Fruit fly (Drosophila melanogaster): ENCODE data around the gene JMJD6.

The JMJD6 gene

DNA sequence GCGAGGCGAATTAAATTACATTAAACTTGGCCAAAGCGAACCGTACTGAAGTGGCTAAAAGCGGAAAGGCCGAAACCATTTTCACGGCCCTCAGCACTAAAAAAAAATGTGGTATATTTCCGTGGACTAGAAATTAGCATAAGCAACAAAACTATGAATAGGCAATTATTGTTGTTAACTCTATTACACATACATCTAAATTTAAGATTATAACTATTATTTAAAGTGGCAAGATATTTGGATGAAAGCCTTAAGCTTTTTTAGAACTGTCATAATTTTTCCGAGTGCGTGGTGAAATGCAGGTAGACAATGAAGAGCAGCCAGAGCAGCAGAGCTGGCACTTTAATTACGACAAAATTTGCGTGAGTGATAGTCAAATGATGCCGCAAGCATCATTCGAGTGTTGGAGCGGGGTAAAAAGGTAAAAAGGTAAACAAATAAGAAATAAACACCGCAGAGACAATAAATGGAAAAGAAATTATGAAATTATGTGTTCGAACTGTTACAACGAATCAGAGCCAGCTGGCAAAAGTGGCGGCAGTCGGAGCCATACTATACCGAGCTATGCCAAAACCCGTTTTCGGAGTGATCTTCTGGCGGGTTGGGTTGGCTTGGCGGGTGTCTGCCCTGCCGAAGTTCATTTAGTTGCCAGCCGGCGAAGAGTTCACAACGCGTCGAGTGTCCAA, 33.4 kb downstream of the JMJD6 start, which contains the start of gene CG7080 (continued):
- peak in 1 of 2 experiments; percentile 72 for TF ChIP-seq Hr51 (GFP tag; optimal IDR thresholded peaks at IDR 0.05)
- peak; percentile 31 for TF ChIP-seq CG18262 (tag; optimal IDR thresholded peaks at IDR 0.05)
- TF ChIP-seq pho (GFP tag; optimal IDR thresholded peaks at IDR 0.05) = no peak
- 0 out of 3 replicates have a peak, but pooled peaks have one; percentile 20 for TF ChIP-seq dysf (GFP tag; IDR thresholded peaks at IDR 0.05)
- TF ChIP-seq YL-1 (GFP tag; optimal IDR thresholded peaks at IDR 0.05) = no peak
- peak; percentile 72 for TF ChIP-seq CG11504 (tag; optimal IDR thresholded peaks at IDR 0.05)
- 0 out of 2 replicates have a peak, but pooled peaks have one; percentile 20 for TF ChIP-seq esg (GFP tag; conservative IDR thresholded peaks at IDR 0.05)
- TF ChIP-seq CG13424 (tag; optimal IDR thresholded peaks at IDR 0.05) = peak; percentile 34
- TF ChIP-seq CG15073 (GFP tag; optimal IDR thresholded peaks at IDR 0.05) = no peak
- TF ChIP-seq gem (tag; optimal IDR thresholded peaks at IDR 0.05) = peak; percentile 66
- peak; percentile 66 for TF ChIP-seq CG31441 (GFP tag; IDR thresholded peaks at IDR 0.05)
- TF ChIP-seq CG17361 (GFP tag; IDR thresholded peaks at IDR 0.05) = 0 out of 3 replicates have a peak, but pooled peaks have one; percentile 32
- 0 out of 3 replicates have a peak, but pooled peaks have one; percentile 14 for TF ChIP-seq H15 (GFP tag; IDR thresholded peaks at IDR 0.05)
- TF ChIP-seq gfzf (GFP tag; optimal IDR thresholded peaks at IDR 0.05) = no peak
- peak; percentile 21 for TF ChIP-seq CG15269 (tag; optimal IDR thresholded peaks at IDR 0.05)
- TF ChIP-seq HLH3B (GFP tag; IDR thresholded peaks at IDR 0.05) = peak; percentile 27; the same call in 1 of the 2 replicates
- 0 out of 2 replicates have a peak, but pooled peaks have one; percentile 29 for TF ChIP-seq CG6272 (GFP tag; IDR thresholded peaks at IDR 0.05)
- TF ChIP-seq ci (GFP tag; IDR thresholded peaks at IDR 0.05) = peak; percentile 45; the same call in 1 of the 3 replicates
- TF ChIP-seq CG7987 (GFP tag; optimal IDR thresholded peaks at IDR 0.05) = no peak
- peak; percentile 1 for TF ChIP-seq CG8388 (GFP tag; optimal IDR thresholded peaks at IDR 0.05)
- peak; percentile 4 for TF ChIP-seq oc (tag; optimal IDR thresholded peaks at IDR 0.05)
- peak; percentile 22 for TF ChIP-seq CoRest (tag; optimal IDR thresholded peaks at IDR 0.05)
- no peak for TF ChIP-seq lov (optimal IDR thresholded peaks at IDR 0.05)
- no peak for TF ChIP-seq lov (GFP tag; IDR thresholded peaks at IDR 0.05)
- TF ChIP-seq Eip74EF (GFP tag; optimal IDR thresholded peaks at IDR 0.05) = peak in 1 of 2 experiments; percentile 12
- TF ChIP-seq Sox100B (GFP tag; optimal IDR thresholded peaks at IDR 0.05) = peak; percentile 34
- TF ChIP-seq onecut (GFP tag; IDR thresholded peaks at IDR 0.05) = no peak
- no peak for TF ChIP-seq CG17568 (GFP tag; optimal IDR thresholded peaks at IDR 0.05)
- TF ChIP-seq Oli (tag; optimal IDR thresholded peaks at IDR 0.05) = peak; percentile 37
- peak; percentile 1 for TF ChIP-seq nau (GFP tag; optimal IDR thresholded peaks at IDR 0.05)
- TF ChIP-seq CG10431 (GFP tag; optimal IDR thresholded peaks at IDR 0.05) = no peak
- peak; percentile 19 for TF ChIP-seq Asciz (GFP tag; optimal IDR thresholded peaks at IDR 0.05)
- no peak for TF ChIP-seq sna (GFP tag; IDR thresholded peaks at IDR 0.05; ENCODE audit: partially characterized antibody)
- peak; percentile 27; the same call in 1 of the 2 replicates for TF ChIP-seq Ada2b (GFP tag; IDR thresholded peaks at IDR 0.05)
- no peak for TF ChIP-seq CG5953 (GFP tag; IDR thresholded peaks at IDR 0.05)
- no peak for TF ChIP-seq ap (GFP tag; IDR thresholded peaks at IDR 0.05)
- peak; percentile 54 for TF ChIP-seq CG17359 (tag; optimal IDR thresholded peaks at IDR 0.05)
- no peak for TF ChIP-seq MESR4 (GFP tag; optimal IDR thresholded peaks at IDR 0.05)
- TF ChIP-seq Opbp (GFP tag; IDR thresholded peaks at IDR 0.05; ENCODE audit: partially characterized antibody) = no peak
- peak; percentile 31; the same call in 1 of the 2 replicates for TF ChIP-seq lmd (GFP tag; IDR thresholded peaks at IDR 0.05)
- no peak for TF ChIP-seq CG10209 (GFP tag; optimal IDR thresholded peaks at IDR 0.05)
- TF ChIP-seq CG7839 (tag; optimal IDR thresholded peaks at IDR 0.05) = peak; percentile 27
- TF ChIP-seq Hmx (GFP tag; optimal IDR thresholded peaks at IDR 0.05) = no peak
- peak; percentile 74 for TF ChIP-seq Sox102F (GFP tag; optimal IDR thresholded peaks at IDR 0.05)
- peak; percentile 31 for TF ChIP-seq CG2678 (tag; optimal IDR thresholded peaks at IDR 0.05)
- peak; percentile 7 for TF ChIP-seq nmo (GFP tag; optimal IDR thresholded peaks at IDR 0.05)
- TF ChIP-seq CG6689 (GFP tag; IDR thresholded peaks at IDR 0.05) = 0 out of 2 replicates have a peak, but pooled peaks have one; percentile 25
- no peak for TF ChIP-seq Doc2 (GFP tag; IDR thresholded peaks at IDR 0.05)

Measured in whole organism, embryonic.